Worm (Caenorhabditis elegans): ENCODE data around the gene K07F5.8.
"Not testable (repeated sequence)": the region's sequence is repeated elsewhere in the genome, so short reads cannot be mapped to it uniquely, and the experiment has no call there.

K07F5.8 gene

ce11 chrIV:9842071-9842470 is 7.5 kb downstream of the K07F5.8 start, which contains the start of gene K07F5.17:
Gene K07F5.17 (plus strand): TSS chrIV:9842371.
- no peak for TF ChIP-seq ztf-29 (GFP tag; IDR thresholded peaks at IDR 0.05)

DNA sequence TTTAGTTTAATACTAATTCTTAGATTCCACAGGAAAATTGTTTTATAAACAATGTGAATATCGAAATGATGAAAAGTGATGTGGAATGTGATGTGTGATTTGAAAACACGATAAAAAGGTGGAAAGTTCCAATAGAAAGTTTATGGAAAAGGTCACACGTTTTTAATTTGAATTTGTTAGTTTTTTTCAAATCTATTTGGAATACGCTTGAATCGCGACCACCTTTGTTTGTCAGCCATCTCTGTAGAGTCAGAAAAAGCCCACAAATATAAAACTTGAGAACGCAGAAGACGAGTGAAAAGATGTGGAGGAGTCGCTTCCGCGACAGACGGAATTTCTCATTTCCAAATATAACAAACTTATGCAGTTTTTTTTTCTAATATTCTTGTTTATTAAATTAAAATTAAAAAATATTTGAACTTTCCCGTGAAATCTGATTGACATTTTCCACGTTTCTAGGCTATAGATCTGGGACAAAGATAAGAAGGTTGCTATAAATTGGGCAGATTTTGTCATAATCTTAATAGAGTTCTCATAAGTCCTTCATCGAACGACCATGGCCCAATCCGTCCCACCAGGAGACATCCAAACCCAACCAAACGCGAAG is 8.4 kb downstream of the K07F5.8 start, which contains the start of the genes kin-24 and msp-56:
kin-24 (minus strand) TSS at position 101 of the 607 bp plus-strand sequence.
msp-56 (plus strand) TSS at position 557 of the 607 bp plus-strand sequence.
- TF ChIP-seq cog-1 (tag; optimal IDR thresholded peaks at IDR 0.05) (no peak), tab-1 (GFP tag; IDR thresholded peaks at IDR 0.05) (no peak), T22C8.4 (GFP tag; IDR thresholded peaks at IDR 0.05) (no peak), med-1 (GFP tag; optimal IDR thresholded peaks at IDR 0.05; ENCODE audit: insufficient read depth) (no peak), flt-1 (GFP tag; IDR thresholded peaks at IDR 0.05) (no peak), klf-2 (GFP tag; conservative IDR thresholded peaks at IDR 0.05) (no peak), ref-1 (GFP tag; conservative IDR thresholded peaks at IDR 0.05) (no peak)

ce11 chrIV:9837349-9837748 is 12.2 kb downstream of the K07F5.8 start, which contains the start of gene msp-10:
Gene msp-10 (plus strand): TSS chrIV:9837649.
- not testable (repeated sequence) for TF ChIP-seq tab-1 (GFP tag; IDR thresholded peaks at IDR 0.05); flt-1 (GFP tag; IDR thresholded peaks at IDR 0.05); ref-1 (GFP tag; conservative IDR thresholded peaks at IDR 0.05)

ce11 chrIV:9836317-9836716 is 13.2 kb downstream of the K07F5.8 start, which contains the start of gene msp-81:
Gene msp-81 (minus strand): TSS chrIV:9836417.
- no peak for TF ChIP-seq ztf-29 (GFP tag; IDR thresholded peaks at IDR 0.05)
- no peak for TF ChIP-seq T22C8.4 (GFP tag; IDR thresholded peaks at IDR 0.05)
- TF ChIP-seq flt-1 (GFP tag; IDR thresholded peaks at IDR 0.05), result no peak
- TF ChIP-seq cog-1 (tag; optimal IDR thresholded peaks at IDR 0.05), result no peak
- no peak for TF ChIP-seq klf-2 (GFP tag; conservative IDR thresholded peaks at IDR 0.05)
- TF ChIP-seq tab-1 (GFP tag; IDR thresholded peaks at IDR 0.05), result no peak
- no peak for TF ChIP-seq med-1 (GFP tag; optimal IDR thresholded peaks at IDR 0.05; ENCODE audit: insufficient read depth)
- TF ChIP-seq ref-1 (GFP tag; conservative IDR thresholded peaks at IDR 0.05), result no peak
- no peak for TF ChIP-seq ztf-23 (GFP tag; IDR thresholded peaks at IDR 0.05)

DNA sequence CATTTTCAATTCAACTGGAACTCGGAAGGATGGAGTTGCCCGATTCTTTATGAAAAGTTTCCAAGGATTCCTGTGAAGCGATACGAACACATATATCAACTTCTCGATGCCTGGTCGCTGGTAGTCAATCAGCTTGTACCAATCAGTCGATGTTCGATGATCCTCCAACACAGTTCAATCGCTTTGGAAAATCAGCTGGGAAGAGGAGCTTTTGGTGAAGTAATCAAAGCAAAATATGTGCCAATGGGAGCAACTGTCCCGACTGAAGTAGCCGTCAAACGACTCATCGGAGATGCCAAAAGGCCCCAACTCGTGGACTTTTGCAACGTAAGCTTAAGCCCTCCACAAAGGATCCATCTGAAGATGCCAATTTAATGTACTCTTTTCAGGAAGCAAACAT is 16.2 kb downstream of the K07F5.8 start:
- TF ChIP-seq cog-1 (tag; optimal IDR thresholded peaks at IDR 0.05), result no peak
- TF ChIP-seq ztf-29 (GFP tag; IDR thresholded peaks at IDR 0.05), result no peak
- no peak for TF ChIP-seq T22C8.4 (GFP tag; IDR thresholded peaks at IDR 0.05)
- no peak for TF ChIP-seq ref-1 (GFP tag; conservative IDR thresholded peaks at IDR 0.05)
- no peak for TF ChIP-seq flt-1 (GFP tag; IDR thresholded peaks at IDR 0.05)
- no peak for TF ChIP-seq tab-1 (GFP tag; IDR thresholded peaks at IDR 0.05)
- TF ChIP-seq med-1 (GFP tag; optimal IDR thresholded peaks at IDR 0.05; ENCODE audit: insufficient read depth), result no peak
- no peak for TF ChIP-seq klf-2 (GFP tag; conservative IDR thresholded peaks at IDR 0.05)
- no peak for TF ChIP-seq ztf-23 (GFP tag; IDR thresholded peaks at IDR 0.05)

- no peak for TF ChIP-seq T22C8.4 (GFP tag; IDR thresholded peaks at IDR 0.05)
- no peak for TF ChIP-seq flt-1 (GFP tag; IDR thresholded peaks at IDR 0.05)
- no peak for TF ChIP-seq ref-1 (GFP tag; conservative IDR thresholded peaks at IDR 0.05)
- no peak for TF ChIP-seq ztf-29 (GFP tag; IDR thresholded peaks at IDR 0.05)
- no peak for TF ChIP-seq ztf-23 (GFP tag; IDR thresholded peaks at IDR 0.05)
- TF ChIP-seq klf-2 (GFP tag; conservative IDR thresholded peaks at IDR 0.05), result no peak
- TF ChIP-seq med-1 (GFP tag; optimal IDR thresholded peaks at IDR 0.05; ENCODE audit: insufficient read depth), result no peak
These were observed 16.9 kb downstream of the K07F5.8 start, which contains the start of gene kin-21 for ce11 chrIV:9832586-9832985. Gene kin-21 (plus strand): TSS chrIV:9832886.

DNA sequence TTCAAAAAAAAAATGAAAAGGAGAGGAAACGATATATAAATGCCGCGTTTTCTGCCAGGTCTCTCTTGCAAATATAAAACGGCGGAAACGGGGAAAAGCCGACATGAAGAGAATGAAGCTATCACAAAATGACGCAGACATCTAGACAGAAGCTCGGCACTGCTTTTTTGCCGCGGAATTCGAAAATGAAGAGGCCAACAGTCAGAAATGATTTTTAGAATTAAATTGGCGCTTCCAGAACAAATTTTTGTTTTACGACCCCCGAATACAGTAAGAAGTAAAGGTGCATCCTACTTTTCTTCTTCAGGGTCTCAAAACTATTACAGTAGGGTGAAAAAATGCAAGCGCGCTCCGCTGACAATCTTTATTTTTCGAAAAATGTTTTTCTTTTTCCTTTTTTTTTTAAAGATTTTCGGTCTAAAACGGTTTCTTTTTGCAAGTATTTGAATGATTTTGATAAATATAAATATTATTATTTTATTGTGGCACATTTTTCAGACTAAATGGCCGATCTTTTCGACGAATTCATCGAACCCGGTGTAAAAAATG is 24.3 kb downstream of the K07F5.8 start, which contains the start of gene mtr-4:
mtr-4 (plus strand) TSS at position 499 of the 549 bp plus-strand sequence.
- TF ChIP-seq ztf-29 (GFP tag; IDR thresholded peaks at IDR 0.05), result peak; percentile 64; the same call in 1 of the 2 replicates
- no peak for TF ChIP-seq flt-1 (GFP tag; IDR thresholded peaks at IDR 0.05)

ce11 chrIV:9824480-9824879 is 25.0 kb downstream of the K07F5.8 start, which contains the start of gene catp-6:
Gene catp-6 (minus strand): TSS chrIV:9824580.
- no peak for TF ChIP-seq ztf-23 (GFP tag; IDR thresholded peaks at IDR 0.05)
- no peak for TF ChIP-seq ztf-29 (GFP tag; IDR thresholded peaks at IDR 0.05)
- TF ChIP-seq med-1 (GFP tag; optimal IDR thresholded peaks at IDR 0.05; ENCODE audit: insufficient read depth), result no peak
- TF ChIP-seq cog-1 (tag; optimal IDR thresholded peaks at IDR 0.05), result no peak
- TF ChIP-seq ref-1 (GFP tag; conservative IDR thresholded peaks at IDR 0.05), result no peak
- TF ChIP-seq T22C8.4 (GFP tag; IDR thresholded peaks at IDR 0.05), result no peak
- TF ChIP-seq klf-2 (GFP tag; conservative IDR thresholded peaks at IDR 0.05), result no peak
- no peak for TF ChIP-seq flt-1 (GFP tag; IDR thresholded peaks at IDR 0.05)
- TF ChIP-seq tab-1 (GFP tag; IDR thresholded peaks at IDR 0.05), result no peak

- TF ChIP-seq ztf-29 (GFP tag; IDR thresholded peaks at IDR 0.05) (no peak), flt-1 (GFP tag; IDR thresholded peaks at IDR 0.05) (no peak), tab-1 (GFP tag; IDR thresholded peaks at IDR 0.05) (no peak), med-1 (GFP tag; optimal IDR thresholded peaks at IDR 0.05; ENCODE audit: insufficient read depth) (no peak), T22C8.4 (GFP tag; IDR thresholded peaks at IDR 0.05) (no peak), ztf-23 (GFP tag; IDR thresholded peaks at IDR 0.05) (no peak), cog-1 (tag; optimal IDR thresholded peaks at IDR 0.05) (no peak), klf-2 (GFP tag; conservative IDR thresholded peaks at IDR 0.05) (no peak), ref-1 (GFP tag; conservative IDR thresholded peaks at IDR 0.05) (no peak)
These were observed 26.9 kb downstream of the K07F5.8 start for ce11 chrIV:9822585-9822984.

DNA sequence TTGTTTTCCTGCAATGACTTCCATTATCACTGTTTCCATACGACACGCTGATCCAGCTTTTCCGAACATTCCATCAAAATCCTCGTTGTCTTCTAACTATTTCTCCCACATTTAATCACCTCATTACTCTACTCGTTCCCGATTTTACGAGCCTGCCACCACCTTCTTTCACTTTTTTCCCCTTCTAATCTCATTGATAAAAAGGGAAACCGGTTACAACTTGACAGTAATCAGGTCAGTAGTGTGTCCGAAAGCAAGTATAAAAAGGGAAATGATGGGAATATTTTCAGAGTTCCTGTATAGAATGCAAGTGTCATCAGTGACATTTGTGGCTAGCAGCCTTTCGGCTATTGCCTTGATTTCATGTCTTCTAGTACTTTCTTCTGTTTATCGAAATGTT is 27.9 kb downstream of the K07F5.8 start, which contains the start of gene col-123:
col-123 (plus strand) TSS at position 301 of the 400 bp plus-strand sequence.
- TF ChIP-seq T22C8.4 (GFP tag; IDR thresholded peaks at IDR 0.05), result no peak
- TF ChIP-seq flt-1 (GFP tag; IDR thresholded peaks at IDR 0.05), result no peak
- no peak for TF ChIP-seq cog-1 (tag; optimal IDR thresholded peaks at IDR 0.05)
- no peak for TF ChIP-seq klf-2 (GFP tag; conservative IDR thresholded peaks at IDR 0.05)
- TF ChIP-seq ref-1 (GFP tag; conservative IDR thresholded peaks at IDR 0.05), result no peak
